Fruit fly (Drosophila melanogaster) whole organism, adult: ENCODE data around the gene CG33310.

Experiments used
- CG11617 ChIP-seq: fragments of 200-800 bp; sonication (Bioruptor generic); optimal IDR thresholded peaks from 2 replicates; lab custom pipeline; 2017; ENCODE audit warnings: mild to moderate bottlenecking, missing biosample characterization, missing genetic modification reagents, missing genetic modification characterization
- CG14711 ChIP-seq: fragments of 200-800 bp; sonication (Bioruptor generic); optimal IDR thresholded peaks from 2 replicates; lab custom pipeline; 2018; ENCODE audit warnings: missing biosample characterization, mild to moderate bottlenecking, missing genetic modification characterization, moderate library complexity
- CG1620 ChIP-seq: fragments of 200-800 bp; sonication (Bioruptor generic); optimal IDR thresholded peaks from 2 replicates; lab custom pipeline; 2016; ENCODE audit warnings: missing biosample characterization, missing genetic modification characterization
- CG33017 ChIP-seq: fragments of 200-800 bp; sonication (Bioruptor generic); optimal IDR thresholded peaks from 2 replicates; lab custom pipeline; 2018; ENCODE audit warnings: missing biosample characterization, mild to moderate bottlenecking, missing genetic modification characterization, moderate library complexity
- CG7101 ChIP-seq: fragments of 200-800 bp; sonication (Bioruptor generic); optimal IDR thresholded peaks from 2 replicates; lab custom pipeline; 2018; ENCODE audit warnings: missing biosample characterization, mild to moderate bottlenecking, missing genetic modification characterization, moderate library complexity
- Clk ChIP-seq: fragments of 200-800 bp; sonication (Bioruptor generic); optimal IDR thresholded peaks from 2 replicates; lab custom pipeline; 2017; ENCODE audit warnings: missing biosample characterization, missing genetic modification characterization
- Crg-1 ChIP-seq: fragments of 200-800 bp; sonication (Bioruptor generic); optimal IDR thresholded peaks from 2 replicates; lab custom pipeline; 2016; ENCODE audit warnings: missing biosample characterization, missing genetic modification characterization
- Hr96 ChIP-seq: fragments of 200-800 bp; sonication (Bioruptor generic); optimal IDR thresholded peaks from 2 replicates; lab custom pipeline; 2016; ENCODE audit warnings: missing biosample characterization, missing genetic modification characterization
- Mnt ChIP-seq: fragments of 200-800 bp; sonication (Bioruptor generic); optimal IDR thresholded peaks from 2 replicates; lab custom pipeline; 2016; ENCODE audit warnings: missing biosample characterization, mild to moderate bottlenecking, missing genetic modification characterization
- bab1 ChIP-seq: fragments of 200-800 bp; sonication (Bioruptor generic); optimal IDR thresholded peaks from 3 replicates; lab custom pipeline; 2019; ENCODE audit warnings: missing biosample characterization, mild to moderate bottlenecking, missing genetic modification characterization, moderate library complexity
- kay ChIP-seq: fragments of 200-800 bp; sonication (Bioruptor generic); peaks from one replicate; lab custom pipeline; 2016; ENCODE audit warnings: missing biosample characterization, missing genetic modification characterization, borderline replicate concordance
- ovo ChIP-seq: fragments of 200-800 bp; sonication (Bioruptor generic); optimal IDR thresholded peaks from 2 replicates; lab custom pipeline; 2016; ENCODE audit warnings: missing biosample characterization, missing genetic modification characterization
- pad ChIP-seq: fragments of 200-800 bp; sonication (Bioruptor generic); optimal IDR thresholded peaks from 3 replicates; lab custom pipeline; 2017; ENCODE audit warnings: missing biosample characterization, missing genetic modification characterization, mild to moderate bottlenecking, moderate library complexity, missing genetic modification reagents
- toe ChIP-seq: fragments of 200-800 bp; sonication (Bioruptor generic); optimal IDR thresholded peaks from 2 replicates; lab custom pipeline; 2016; ENCODE audit warnings: missing biosample characterization, missing genetic modification characterization

DNA sequence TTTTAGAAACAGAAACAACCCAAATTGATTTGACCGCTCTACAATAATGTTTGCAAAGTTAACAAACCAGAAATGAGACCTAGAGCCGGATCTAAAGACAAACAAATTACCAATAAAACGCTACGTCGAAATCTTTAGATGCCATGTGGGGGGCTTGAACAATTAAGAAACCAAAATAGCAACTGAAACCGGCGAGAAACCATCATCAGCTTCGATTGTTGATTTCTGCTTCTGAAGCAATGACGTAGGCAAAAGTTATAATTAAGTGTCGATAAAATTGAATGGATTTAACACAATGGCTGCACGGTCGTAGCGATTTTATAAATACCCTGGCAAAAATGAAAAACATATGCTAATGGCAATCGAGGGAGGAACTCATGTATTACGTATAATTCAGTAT lies 33.8 kb upstream of the CG33310 start:
- TF ChIP-seq pad (no peak), kay (GFP tag; lab: Kevin White, UChicago) (no peak), CG14711 (tag; lab: Kevin White, UChicago) (no peak), toe (GFP tag; lab: Kevin White, UChicago) (no peak), Clk (no peak), Mnt (GFP tag; lab: Kevin White, UChicago) (no peak), Crg-1 (GFP tag; lab: Kevin White, UChicago) (no peak), CG7101 (no peak), ovo (GFP tag; lab: Kevin White, UChicago) (no peak), Hr96 (GFP tag; lab: Kevin White, UChicago) (no peak), CG1620 (GFP tag; lab: Kevin White, UChicago) (no peak), bab1 (GFP tag; lab: Kevin White, UChicago) (no peak), CG11617 (no peak), CG33017 (tag; lab: Kevin White, UChicago) (no peak)
